Fruit fly (Drosophila melanogaster) whole organism, embryonic: ENCODE data around the gene CG13144.

Source experiments
- Adf1 ChIP-seq: fragments of 200-800 bp; sonication (Bioruptor generic); IDR thresholded peaks from 2 replicates; pipeline ENCODE4 v1.3.6; 2022; ENCODE audit warnings: missing biosample characterization, missing genetic modification characterization
- Awh ChIP-seq: fragments of 200-800 bp; sonication (Bioruptor generic); IDR thresholded peaks from 2 replicates; pipeline ENCODE4, ENCODE4 v1.3.6; 2022; ENCODE audit warnings: missing biosample characterization, missing genetic modification characterization
- Bgb ChIP-seq: fragments of 200-800 bp; sonication (Bioruptor generic); IDR thresholded peaks from 2 replicates; pipeline ENCODE4 v1.3.6; 2022; ENCODE audit warnings: missing biosample characterization, missing genetic modification characterization; ENCODE audit not compliant: partially characterized antibody
- CG10267 ChIP-seq: fragments of 200-800 bp; sonication (Bioruptor generic); optimal IDR thresholded peaks from 2 replicates; lab custom pipeline; 2018; ENCODE audit warnings: missing biosample characterization, mild to moderate bottlenecking, missing genetic modification characterization, moderate library complexity
- CG10565 ChIP-seq: fragments of 200-800 bp; sonication (Bioruptor generic); optimal IDR thresholded peaks from 3 replicates; lab custom pipeline; 2016; ENCODE audit warnings: missing biosample characterization, mild to moderate bottlenecking, missing genetic modification characterization
- CG11560 ChIP-seq: fragments of 200-800 bp; sonication (Bioruptor generic); IDR thresholded peaks from 3 replicates; pipeline ENCODE4 v1.3.6; 2022; ENCODE audit warnings: missing biosample characterization, missing genetic modification characterization
- CG15601 ChIP-seq: fragments of 200-800 bp; sonication (Bioruptor generic); optimal IDR thresholded peaks from 3 replicates; lab custom pipeline; 2019; ENCODE audit warnings: missing biosample characterization, mild to moderate bottlenecking, missing genetic modification characterization, moderate library complexity
- CG1832 ChIP-seq: fragments of 200-800 bp; sonication (Bioruptor generic); optimal IDR thresholded peaks from 2 replicates; lab custom pipeline; 2017; ENCODE audit warnings: missing biosample characterization, mild to moderate bottlenecking, missing genetic modification characterization, inconsistent platforms
- CG2120 ChIP-seq: fragments of 200-800 bp; sonication (Bioruptor generic); optimal IDR thresholded peaks from 3 replicates; lab custom pipeline; 2016; ENCODE audit warnings: missing biosample characterization, missing genetic modification characterization
- CG31388 ChIP-seq: fragments of 200-800 bp; sonication (Bioruptor generic); optimal IDR thresholded peaks from 2 replicates; lab custom pipeline; 2016; ENCODE audit warnings: missing biosample characterization, missing genetic modification characterization
- CG32767 ChIP-seq: fragments of 200-800 bp; sonication (Bioruptor generic); IDR thresholded peaks from 2 replicates; pipeline ENCODE4 v1.3.6; 2022; ENCODE audit warnings: missing biosample characterization, missing genetic modification characterization
- CG3281 ChIP-seq: fragments of 200-800 bp; sonication (Bioruptor generic); optimal IDR thresholded peaks from 3 replicates; lab custom pipeline; 2017; ENCODE audit warnings: missing biosample characterization, mild to moderate bottlenecking, missing genetic modification characterization
- CG33213 ChIP-seq: fragments of 200-800 bp; sonication (Bioruptor generic); optimal IDR thresholded peaks from 3 replicates; lab custom pipeline; 2016; ENCODE audit warnings: missing biosample characterization, missing genetic modification characterization
- CG4360 ChIP-seq: fragments of 200-800 bp; sonication (Bioruptor generic); IDR thresholded peaks from 2 replicates; pipeline ENCODE4 v1.3.6; 2022; ENCODE audit warnings: missing biosample characterization, missing genetic modification characterization
- CG5245 ChIP-seq: fragments of 200-800 bp; sonication (Bioruptor generic); optimal IDR thresholded peaks from 3 replicates; lab custom pipeline; 2016; ENCODE audit warnings: missing biosample characterization, missing genetic modification characterization
- CG6254 ChIP-seq: fragments of 200-800 bp; sonication (Bioruptor generic); optimal IDR thresholded peaks from 3 replicates; lab custom pipeline; 2017; ENCODE audit warnings: mild to moderate bottlenecking, missing biosample characterization, missing genetic modification reagents, missing genetic modification characterization
- CG6854 ChIP-seq: fragments of 200-800 bp; sonication (Bioruptor generic); optimal IDR thresholded peaks from 3 replicates; lab custom pipeline; 2017; ENCODE audit warnings: missing biosample characterization, mild to moderate bottlenecking, missing genetic modification characterization
- CG7556 ChIP-seq: fragments of 200-800 bp; sonication (Bioruptor generic); optimal IDR thresholded peaks from 2 replicates; lab custom pipeline; 2017; ENCODE audit warnings: missing biosample characterization, mild to moderate bottlenecking, missing genetic modification characterization
- CG7839 ChIP-seq: fragments of 200-800 bp; sonication (Bioruptor generic); optimal IDR thresholded peaks from 3 replicates; lab custom pipeline; 2018; ENCODE audit warnings: missing biosample characterization, mild to moderate bottlenecking, missing genetic modification characterization, moderate library complexity
- Camta ChIP-seq: fragments of 200-800 bp; sonication (Bioruptor generic); optimal IDR thresholded peaks from 2 replicates; lab custom pipeline; 2016; ENCODE audit warnings: missing biosample characterization, missing genetic modification characterization
- CrebB ChIP-seq: fragments of 200-800 bp; sonication (Bioruptor generic); optimal IDR thresholded peaks from 3 replicates; lab custom pipeline; 2018; ENCODE audit warnings: missing biosample characterization, mild to moderate bottlenecking, missing genetic modification characterization
- Eip74EF ChIP-seq, 2 experiments: fragments of 200-800 bp in 1 of 2; fragments of >200 bp in 1 of 2; sonication (Bioruptor generic) in 1 of 2; optimal IDR thresholded peaks; 2 replicates each; lab custom pipeline; 2017 to 2019; ENCODE audit warnings: missing biosample characterization in 2 of 2, missing genetic modification characterization in 2 of 2, mild to moderate bottlenecking in 1 of 2, moderate library complexity in 1 of 2
- H15 ChIP-seq: fragments of 200-800 bp; sonication (Bioruptor generic); IDR thresholded peaks from 3 replicates; pipeline ENCODE4 v1.3.6; 2022; ENCODE audit warnings: missing biosample characterization, missing genetic modification characterization
- HHEX ChIP-seq: fragments of 200-800 bp; sonication (Bioruptor generic); optimal IDR thresholded peaks from 3 replicates; lab custom pipeline; 2017; ENCODE audit warnings: missing biosample characterization, mild to moderate bottlenecking, missing genetic modification characterization, missing genetic modification reagents
- Hr39 ChIP-seq: fragments of >200 bp; optimal IDR thresholded peaks from 2 replicates; lab custom pipeline; 2017
- Hr51 ChIP-seq, 2 experiments: fragments of 200-800 bp; sonication (Bioruptor generic); optimal IDR thresholded peaks; 2 replicates in 1 of 2; 3 replicates in 1 of 2; lab custom pipeline; 2016 to 2018; ENCODE audit warnings: missing biosample characterization in 2 of 2, missing genetic modification characterization in 2 of 2, mild to moderate bottlenecking in 1 of 2, moderate library complexity in 1 of 2
- Lpt ChIP-seq: fragments of >200 bp; optimal IDR thresholded peaks from 2 replicates; lab custom pipeline; 2018; ENCODE audit warnings: missing biosample characterization, missing genetic modification characterization
- NFAT ChIP-seq: fragments of 200-800 bp; sonication (Bioruptor generic); IDR thresholded peaks from 2 replicates; pipeline ENCODE4 v1.3.6; 2022; ENCODE audit warnings: missing biosample characterization, missing genetic modification characterization
- NK7.1 ChIP-seq: fragments of 200-800 bp; sonication (Bioruptor generic); optimal IDR thresholded peaks from 3 replicates; lab custom pipeline; 2016; ENCODE audit warnings: missing biosample characterization, missing genetic modification characterization
- Oli ChIP-seq: fragments of 200-800 bp; sonication (Bioruptor generic); optimal IDR thresholded peaks from 2 replicates; lab custom pipeline; 2018; ENCODE audit warnings: missing biosample characterization, mild to moderate bottlenecking, missing genetic modification characterization, moderate library complexity
- Pdp1 ChIP-seq, 2 experiments: fragments of 200-800 bp; sonication (Bioruptor generic); optimal IDR thresholded peaks; 3 replicates each; lab custom pipeline; 2016; ENCODE audit warnings: missing biosample characterization in 2 of 2, missing genetic modification characterization in 2 of 2, mild to moderate bottlenecking in 1 of 2, moderate library complexity in 1 of 2
- Ravus ChIP-seq: fragments of 200-800 bp; sonication (Bioruptor generic); IDR thresholded peaks from 2 replicates; pipeline ENCODE4 v1.3.6; 2022; ENCODE audit warnings: missing biosample characterization, missing genetic modification characterization
- Scr ChIP-seq: fragments of 200-800 bp; sonication (Bioruptor generic); IDR thresholded peaks from 2 replicates; pipeline ENCODE4 v1.3.6; 2022; ENCODE audit warnings: missing biosample characterization, missing genetic modification characterization; ENCODE audit not compliant: partially characterized antibody
- amos ChIP-seq: fragments of 200-800 bp; sonication (Bioruptor generic); IDR thresholded peaks from 2 replicates; pipeline ENCODE4 v1.3.6; 2022; ENCODE audit warnings: missing biosample characterization, missing genetic modification characterization; ENCODE audit not compliant: partially characterized antibody
- dan ChIP-seq: fragments of 200-800 bp; sonication (Bioruptor generic); IDR thresholded peaks from 2 replicates; pipeline ENCODE4 v1.3.6; 2022; ENCODE audit warnings: missing biosample characterization, missing genetic modification characterization
- emc ChIP-seq: fragments of 200-800 bp; sonication (Bioruptor generic); optimal IDR thresholded peaks from 2 replicates; lab custom pipeline; 2016; ENCODE audit warnings: missing biosample characterization, missing genetic modification characterization
- esg ChIP-seq: fragments of 200-800 bp; sonication (Bioruptor generic); conservative IDR thresholded peaks from 2 replicates; pipeline ENCODE4 v1.3.6; 2022; ENCODE audit warnings: missing biosample characterization, missing genetic modification characterization
- eyg ChIP-seq: fragments of 200-800 bp; sonication (Bioruptor generic); optimal IDR thresholded peaks from 3 replicates; lab custom pipeline; 2016; ENCODE audit warnings: missing biosample characterization, missing genetic modification characterization
- fd3F ChIP-seq: fragments of 200-800 bp; sonication (Bioruptor generic); optimal IDR thresholded peaks from 2 replicates; lab custom pipeline; 2018; ENCODE audit warnings: missing biosample characterization, mild to moderate bottlenecking, missing genetic modification characterization, moderate library complexity
- gcm ChIP-seq: fragments of 200-800 bp; sonication (Bioruptor generic); optimal IDR thresholded peaks from 2 replicates; lab custom pipeline; 2019; ENCODE audit warnings: missing biosample characterization, mild to moderate bottlenecking, missing genetic modification characterization, moderate library complexity
- gro ChIP-seq: fragments of 200-800 bp; sonication (Bioruptor generic); optimal IDR thresholded peaks from 2 replicates; lab custom pipeline; 2016; ENCODE audit warnings: missing biosample characterization, missing genetic modification characterization
- lbe ChIP-seq: fragments of 200-800 bp; sonication (Bioruptor generic); optimal IDR thresholded peaks from 2 replicates; lab custom pipeline; 2016; ENCODE audit warnings: missing biosample characterization, mild to moderate bottlenecking, missing genetic modification characterization
- lola ChIP-seq, 3 experiments: fragments of >200 bp in 2 of 3; fragments of 200-800 bp in 1 of 3; sonication (Bioruptor generic) in 1 of 3; optimal IDR thresholded peaks; 2 replicates each; lab custom pipeline; 2017 to 2019; ENCODE audit warnings: missing biosample characterization in 3 of 3, missing genetic modification characterization in 3 of 3, mild to moderate bottlenecking in 1 of 3, moderate library complexity in 1 of 3
- mld ChIP-seq: fragments of 200-800 bp; sonication (Bioruptor generic); IDR thresholded peaks from 3 replicates; pipeline ENCODE4 v1.3.6; 2022; ENCODE audit warnings: missing biosample characterization, missing genetic modification characterization; ENCODE audit not compliant: partially characterized antibody
- pnt ChIP-seq: fragments of 200-800 bp; sonication (Bioruptor generic); optimal IDR thresholded peaks from 3 replicates; lab custom pipeline; 2016; ENCODE audit warnings: missing biosample characterization, missing genetic modification characterization
- tgo ChIP-seq: fragments of 200-800 bp; sonication (Bioruptor generic); IDR thresholded peaks from 3 replicates; pipeline ENCODE4 v1.3.6; 2022; ENCODE audit warnings: missing biosample characterization, missing genetic modification characterization
- vnd ChIP-seq: fragments of 200-800 bp; sonication (Bioruptor generic); IDR thresholded peaks from 3 replicates; pipeline ENCODE4 v1.3.6; 2022; ENCODE audit warnings: missing biosample characterization, missing genetic modification characterization; ENCODE audit not compliant: partially characterized antibody
- vvl ChIP-seq: fragments of 200-800 bp; sonication (Bioruptor generic); IDR thresholded peaks from 2 replicates; pipeline ENCODE4 v1.3.6; 2022; ENCODE audit warnings: missing biosample characterization, missing genetic modification characterization

The CG13144 gene

DNA sequence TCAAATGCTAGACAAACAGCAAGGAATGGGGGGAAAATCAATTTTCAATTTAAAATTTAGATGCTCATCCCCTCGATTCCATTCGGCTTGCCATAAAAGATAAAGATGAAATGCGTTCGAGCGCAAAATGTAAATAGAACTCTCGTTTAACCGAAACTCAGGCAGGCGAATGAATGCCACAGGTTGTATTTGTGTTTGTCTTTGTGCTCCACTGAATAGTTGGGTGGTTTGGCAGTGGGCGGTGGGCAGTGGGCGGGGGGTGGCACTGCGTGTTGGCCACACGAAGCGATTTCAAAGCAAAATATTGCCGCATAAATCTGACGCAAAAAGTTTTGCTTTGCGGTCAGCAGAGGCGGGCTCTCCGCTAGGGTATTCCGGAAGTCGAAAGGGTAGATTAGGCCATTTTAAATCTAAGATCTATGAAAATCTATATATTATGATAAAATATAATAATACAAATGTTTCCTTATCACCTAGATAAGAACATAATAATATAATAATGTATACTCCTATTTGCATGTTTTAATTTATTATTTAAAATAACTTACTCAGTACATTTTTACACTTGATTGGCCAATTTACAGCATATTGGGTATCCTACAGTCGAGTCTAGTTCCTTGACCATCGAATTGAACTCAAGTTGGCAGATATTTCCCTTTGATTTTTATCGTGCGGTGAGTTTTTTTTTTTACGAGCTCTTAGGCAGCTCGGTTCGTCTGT lies 31.1 kb upstream of the CG13144 start (continued):
- TF ChIP-seq Pdp1 (GFP tag; optimal IDR thresholded peaks at IDR 0.05; lab: Kevin White, UChicago) (no peak), CG10267 (peak; percentile 18), CG31388 (GFP tag; lab: Kevin White, UChicago) (peak; percentile 18), Adf1 (GFP tag; lab: Robert Waterston, UW) (peak; percentile 25; the same call in 1 of the 2 replicates), gro (GFP tag; lab: Kevin White, UChicago) (no peak), Camta (GFP tag; lab: Kevin White, UChicago) (no peak), CG2120 (GFP tag; lab: Kevin White, UChicago) (peak; percentile 51), H15 (GFP tag; lab: Robert Waterston, UW) (0 out of 3 replicates have a peak, but pooled peaks have one; percentile 33), fd3F (GFP tag; lab: Kevin White, UChicago) (peak; percentile 11), lbe (GFP tag; lab: Kevin White, UChicago) (no peak), Eip74EF (GFP tag; optimal IDR thresholded peaks at IDR 0.05; lab: Kevin White, UChicago) (peak in 1 of 2 experiments; percentile 53), gcm (GFP tag; lab: Kevin White, UChicago) (peak; percentile 19), CG1832 (GFP tag; lab: Kevin White, UChicago) (no peak), dan (GFP tag; lab: Robert Waterston, UW) (no peak), vnd (GFP tag; lab: Robert Waterston, UW) (no peak), Hr51 (GFP tag; optimal IDR thresholded peaks at IDR 0.05; lab: Kevin White, UChicago) (peak in 1 of 2 experiments; percentile 79), CG6254 (GFP tag; lab: Kevin White, UChicago) (no peak), amos (GFP tag; lab: Robert Waterston, UW) (no peak), Oli (tag; lab: Kevin White, UChicago) (peak; percentile 76), CG32767 (GFP tag; lab: Robert Waterston, UW) (0 out of 2 replicates have a peak, but pooled peaks have one; percentile 13), CG6854 (peak; percentile 14), CG7556 (peak; percentile 86), emc (GFP tag; lab: Kevin White, UChicago) (no peak), lola (GFP tag; optimal IDR thresholded peaks at IDR 0.05; lab: Kevin White, UChicago) (no peak), CG4360 (GFP tag; lab: Robert Waterston, UW) (no peak), vvl (GFP tag; lab: Robert Waterston, UW) (peak; percentile 45; the same call in 1 of the 2 replicates), CG3281 (GFP tag; lab: Kevin White, UChicago) (peak; percentile 67), tgo (GFP tag; lab: Robert Waterston, UW) (peak; percentile 71; the same call in 2 of the 3 replicates), CG10565 (GFP tag; lab: Kevin White, UChicago) (no peak), HHEX (GFP tag; lab: Kevin White, UChicago) (peak; percentile 67), Bgb (GFP tag; lab: Robert Waterston, UW) (no peak), NK7.1 (GFP tag; lab: Kevin White, UChicago) (no peak), CG11560 (tag; lab: Robert Waterston, UW) (peak; percentile 60; the same call in 1 of the 3 replicates), Awh (GFP tag; lab: Robert Waterston, UW) (0 out of 2 replicates have a peak, but pooled peaks have one; percentile 34), mld (GFP tag; lab: Robert Waterston, UW) (no peak), Lpt (no peak), Ravus (GFP tag; lab: Robert Waterston, UW) (no peak), CrebB (no peak), esg (GFP tag; lab: Robert Waterston, UW) (peak; percentile 36; the same call in 1 of the 2 replicates), pnt (GFP tag; lab: Kevin White, UChicago) (no peak), Hr39 (no peak), NFAT (GFP tag; lab: Robert Waterston, UW) (peak; percentile 42; the same call in 1 of the 2 replicates), CG5245 (peak; percentile 31), CG15601 (tag; lab: Kevin White, UChicago) (peak; percentile 11), CG33213 (GFP tag; lab: Kevin White, UChicago) (no peak), CG7839 (tag; lab: Kevin White, UChicago) (peak; percentile 79), Scr (GFP tag; lab: Robert Waterston, UW) (no peak), eyg (GFP tag; lab: Kevin White, UChicago) (no peak)
